Fruit fly (Drosophila melanogaster): ENCODE results near the gene CG15239.

DNA sequence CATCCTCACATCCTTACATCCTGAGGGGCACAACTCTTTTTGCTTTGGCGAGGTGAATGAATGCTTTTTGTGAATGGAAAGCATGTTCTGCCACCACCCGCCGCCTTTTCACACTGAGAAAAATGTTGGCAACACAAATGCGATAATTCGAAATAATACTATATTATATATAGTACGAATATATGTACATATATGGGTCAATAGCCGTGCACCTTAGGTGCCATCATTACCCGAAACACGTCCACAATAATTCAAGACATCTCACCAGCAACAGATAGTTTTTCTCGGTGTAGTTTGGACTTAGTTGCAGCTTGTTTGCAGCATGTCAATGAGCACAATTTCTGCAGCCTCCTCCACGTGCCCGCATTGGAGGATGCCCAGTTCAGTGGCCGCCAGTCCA is 47.7 kb downstream of the CG15239 start:
- TF ChIP-seq CG8478 (optimal IDR thresholded peaks at IDR 0.05) = no peak
- TF ChIP-seq CTCF (optimal IDR thresholded peaks at IDR 0.05) = no peak
